Worm (Caenorhabditis elegans) whole organism, young adult: ENCODE results near the gene F28A12.10.
A peak's percentile ranks its signal among the peaks of the same experiment; 100 is the strongest.

Source experiments
- B0336.3 ChIP-seq: fragments of 200-800 bp; sonication (Bioruptor generic); IDR thresholded peaks from 2 replicates; pipeline ENCODE4 v1.3.6; 2022; ENCODE audit warnings: missing genetic modification characterization, missing compliant biosample characterization
- C17E4.6 ChIP-seq: fragments of 200-800 bp; sonication (Bioruptor generic); IDR thresholded peaks from 2 replicates; pipeline ENCODE4 v1.3.6; 2022; ENCODE audit warnings: missing genetic modification reagents, missing genetic modification characterization, missing compliant biosample characterization
- F22D6.2 ChIP-seq: sonication (generic microtip); optimal IDR thresholded peaks from 2 replicates; lab custom pipeline; 2016; ENCODE audit warnings: mild to moderate bottlenecking, missing genetic modification characterization, missing compliant biosample characterization
- Y53G8AR.9 ChIP-seq: fragments of 200-800 bp; sonication (Bioruptor generic); conservative IDR thresholded peaks from 2 replicates; pipeline ENCODE4 v1.3.6; 2022; ENCODE audit warnings: missing genetic modification reagents, missing genetic modification characterization, missing compliant biosample characterization
- Y79H2A.3 ChIP-seq: fragments of 200-800 bp; sonication (Bioruptor generic); conservative IDR thresholded peaks from 2 replicates; pipeline ENCODE4 v1.3.6; 2022; ENCODE audit warnings: missing genetic modification reagents, missing genetic modification characterization, missing compliant biosample characterization
- Y95B8A.8 ChIP-seq: fragments of 200-800 bp; sonication (Bioruptor generic); IDR thresholded peaks from 2 replicates; pipeline ENCODE4 v1.3.6; 2022; ENCODE audit warnings: missing genetic modification reagents, missing genetic modification characterization, missing compliant biosample characterization
- ZK185.1 ChIP-seq: sonication (generic microtip); optimal IDR thresholded peaks from 2 replicates; lab custom pipeline; 2016; ENCODE audit warnings: mild to moderate bottlenecking, missing genetic modification characterization, missing compliant biosample characterization; ENCODE audit not compliant: poor library complexity, severe bottlenecking
- ama-1 ChIP-seq, 3 experiments: fragments of 150-350 bp in 1 of 3; sonication (generic microtip) in 2 of 3; optimal IDR thresholded peaks; 2 replicates each; lab custom pipeline; 2014 to 2018; ENCODE audit warnings: missing biosample characterization in 2 of 3, missing genetic modification characterization in 2 of 3, missing genetic modification reagents in 2 of 3
- atf-7 ChIP-seq: sonication (generic microtip); optimal IDR thresholded peaks from 2 replicates; lab custom pipeline; 2017; ENCODE audit warnings: mild to moderate bottlenecking, missing genetic modification characterization, missing compliant biosample characterization
- athp-1 ChIP-seq: sonication (generic microtip); optimal IDR thresholded peaks from 2 replicates; lab custom pipeline; 2017; ENCODE audit warnings: mild to moderate bottlenecking, missing genetic modification characterization, missing compliant biosample characterization
- attf-3 ChIP-seq: fragments of 200-800 bp; sonication (Bioruptor generic); conservative IDR thresholded peaks from 2 replicates; pipeline ENCODE4 v1.3.6; 2022; ENCODE audit warnings: missing genetic modification reagents, missing genetic modification characterization, missing compliant biosample characterization
- attf-5 ChIP-seq: fragments of 200-800 bp; sonication (Bioruptor generic); optimal IDR thresholded peaks from 2 replicates; lab custom pipeline; 2018; ENCODE audit warnings: mild to moderate bottlenecking, missing genetic modification characterization, missing compliant biosample characterization
- ceh-79 ChIP-seq: sonication (generic microtip); optimal IDR thresholded peaks from 2 replicates; lab custom pipeline; 2017; ENCODE audit warnings: mild to moderate bottlenecking, missing genetic modification characterization, missing compliant biosample characterization
- ceh-91 ChIP-seq: fragments of 200-800 bp; sonication (Bioruptor generic); IDR thresholded peaks from 2 replicates; pipeline ENCODE4 v1.3.6; 2022; ENCODE audit warnings: missing genetic modification reagents, missing genetic modification characterization, missing compliant biosample characterization
- chd-7 ChIP-seq: sonication (generic microtip); optimal IDR thresholded peaks from 2 replicates; lab custom pipeline; 2016; ENCODE audit warnings: mild to moderate bottlenecking, missing genetic modification characterization, moderate library complexity, missing compliant biosample characterization
- dox-1 ChIP-seq: fragments of 200-800 bp; sonication (Bioruptor generic); IDR thresholded peaks from 2 replicates; pipeline ENCODE4 v1.3.6; 2022; ENCODE audit warnings: missing genetic modification reagents, missing genetic modification characterization, missing compliant biosample characterization
- egl-44 ChIP-seq: fragments of 200-800 bp; sonication (Bioruptor generic); IDR thresholded peaks from 2 replicates; pipeline ENCODE4 v1.3.6; 2022; ENCODE audit warnings: missing genetic modification reagents, missing genetic modification characterization, missing compliant biosample characterization
- ets-4 ChIP-seq: fragments of 200-800 bp; sonication (Bioruptor generic); optimal IDR thresholded peaks from 2 replicates; lab custom pipeline; 2018; ENCODE audit warnings: mild to moderate bottlenecking, missing genetic modification characterization, missing compliant biosample characterization
- gei-17 ChIP-seq: fragments of 200-800 bp; sonication (Bioruptor generic); optimal IDR thresholded peaks from 2 replicates; lab custom pipeline; 2018; ENCODE audit warnings: mild to moderate bottlenecking, missing genetic modification characterization, missing compliant biosample characterization
- lag-1 ChIP-seq: fragments of 200-800 bp; sonication (Bioruptor generic); IDR thresholded peaks from 2 replicates; pipeline ENCODE4 v1.3.6; 2022; ENCODE audit warnings: missing genetic modification reagents, missing genetic modification characterization, missing compliant biosample characterization
- let-607 ChIP-seq, 2 experiments: fragments of 200-800 bp in 1 of 2; sonication (Bioruptor generic) in 1 of 2; sonication (generic microtip) in 1 of 2; optimal IDR thresholded peaks; 2 replicates each; lab custom pipeline; 2016 to 2018; ENCODE audit warnings: mild to moderate bottlenecking in 2 of 2, missing compliant biosample characterization in 2 of 2, missing genetic modification characterization in 2 of 2, moderate library complexity in 2 of 2, missing genotype in 1 of 2
- lin-35 ChIP-seq, 3 experiments: fragments of 150-350 bp in 2 of 3; sonication (generic microtip) in 1 of 3; optimal IDR thresholded peaks; 2 replicates each; lab custom pipeline; 2014 to 2018; ENCODE audit warnings: missing biosample characterization in 3 of 3, missing genetic modification characterization in 3 of 3, missing genetic modification reagents in 3 of 3
- lin-40 ChIP-seq: sonication (generic microtip); optimal IDR thresholded peaks from 2 replicates; lab custom pipeline; 2016; ENCODE audit warnings: missing genetic modification characterization, mild to moderate bottlenecking, missing compliant biosample characterization, missing genotype, missing genetic modification reagents
- lsy-27 ChIP-seq: sonication (generic microtip); optimal IDR thresholded peaks from 2 replicates; lab custom pipeline; 2017; ENCODE audit warnings: missing genetic modification characterization, mild to moderate bottlenecking, missing compliant biosample characterization, antibody characterized with exemption, missing genotype, borderline replicate concordance; ENCODE audit not compliant: insufficient read depth
- madf-10 ChIP-seq: sonication (generic microtip); optimal IDR thresholded peaks from 2 replicates; lab custom pipeline; 2016; ENCODE audit warnings: mild to moderate bottlenecking, missing genetic modification characterization, missing compliant biosample characterization
- nhr-80 ChIP-seq: sonication (generic microtip); optimal IDR thresholded peaks from 2 replicates; lab custom pipeline; 2016; ENCODE audit warnings: missing genetic modification characterization, missing compliant biosample characterization
- nhr-90 ChIP-seq: sonication (generic microtip); optimal IDR thresholded peaks from 2 replicates; lab custom pipeline; 2016; ENCODE audit warnings: missing genotype, mild to moderate bottlenecking, missing genetic modification characterization, missing compliant biosample characterization
- pha-4 ChIP-seq: fragments of 150-350 bp; sonication (generic microtip); optimal IDR thresholded peaks from 2 replicates; lab custom pipeline; 2014; ENCODE audit warnings: missing biosample characterization, missing genetic modification reagents, missing genetic modification characterization
- sdz-38 ChIP-seq: sonication (generic microtip); optimal IDR thresholded peaks from 2 replicates; lab custom pipeline; 2016; ENCODE audit warnings: missing genotype, missing genetic modification characterization, missing compliant biosample characterization
- snpc-1.1 ChIP-seq: sonication (generic microtip); optimal IDR thresholded peaks from 2 replicates; lab custom pipeline; 2017; ENCODE audit warnings: missing genetic modification characterization, mild to moderate bottlenecking, missing compliant biosample characterization, antibody characterized with exemption, moderate library complexity, missing genotype, missing genetic modification reagents; ENCODE audit not compliant: insufficient read depth
- snpc-4 ChIP-seq, 5 experiments: fragments of 150-350 bp in 1 of 5; sonication (generic microtip) in 4 of 5; optimal IDR thresholded peaks; 2 replicates each; lab custom pipeline; 2014 to 2018; ENCODE audit warnings: missing genetic modification characterization in 5 of 5, missing biosample characterization in 3 of 5, antibody characterized with exemption in 2 of 5, mild to moderate bottlenecking in 2 of 5, missing compliant biosample characterization in 2 of 5, missing genotype in 2 of 5, moderate library complexity in 2 of 5, missing genetic modification reagents in 1 of 5
- sptf-2 ChIP-seq: fragments of 200-800 bp; sonication (Bioruptor generic); optimal IDR thresholded peaks from 2 replicates; lab custom pipeline; 2018; ENCODE audit warnings: mild to moderate bottlenecking, missing genetic modification characterization, missing compliant biosample characterization
- tbp1 ChIP-seq: fragments of 200-800 bp; sonication (Bioruptor generic); optimal IDR thresholded peaks from 2 replicates; lab custom pipeline; 2018; ENCODE audit warnings: mild to moderate bottlenecking, missing genetic modification characterization, missing compliant biosample characterization
- tbx-9 ChIP-seq: sonication (generic microtip); optimal IDR thresholded peaks from 2 replicates; lab custom pipeline; 2016; ENCODE audit warnings: borderline replicate concordance, missing genetic modification characterization, inconsistent platforms, missing compliant biosample characterization
- tlf-1 ChIP-seq: fragments of 200-800 bp; sonication (Bioruptor generic); optimal IDR thresholded peaks from 2 replicates; lab custom pipeline; 2018; ENCODE audit warnings: mild to moderate bottlenecking, missing genetic modification characterization, missing compliant biosample characterization
- unc-62 ChIP-seq: fragments of 150-350 bp; optimal IDR thresholded peaks from 2 replicates; lab custom pipeline; 2014; ENCODE audit warnings: missing biosample characterization, missing genetic modification reagents, missing genetic modification characterization
- ztf-22 ChIP-seq: fragments of 200-800 bp; sonication (Bioruptor generic); optimal IDR thresholded peaks from 2 replicates; lab custom pipeline; 2018; ENCODE audit warnings: mild to moderate bottlenecking, missing genetic modification characterization, moderate library complexity, missing compliant biosample characterization
- ztf-6 ChIP-seq: fragments of 200-800 bp; sonication (Bioruptor generic); IDR thresholded peaks from 2 replicates; pipeline ENCODE4 v1.3.6; 2022; ENCODE audit warnings: missing genetic modification reagents, missing genetic modification characterization, missing compliant biosample characterization

Gene F28A12.10

DNA sequence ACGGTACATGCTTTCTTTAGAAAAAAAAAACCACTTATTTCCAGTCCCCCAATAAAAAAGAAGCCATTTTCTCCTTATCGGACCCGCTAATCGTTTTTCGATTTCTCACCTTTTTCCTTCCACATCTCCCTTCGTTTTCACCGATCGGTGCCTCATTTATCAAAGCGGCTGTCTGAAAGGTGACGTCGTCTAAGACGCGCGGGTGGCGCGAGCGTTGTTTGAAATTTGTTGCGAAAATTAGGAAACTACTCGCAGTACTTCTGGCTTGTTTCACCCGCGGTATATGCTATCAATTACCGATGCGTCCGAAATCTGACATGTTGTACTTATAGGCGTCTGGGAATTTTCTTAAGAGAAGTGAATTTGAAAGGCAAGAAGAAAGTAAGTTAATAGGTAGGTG is 14.6 kb upstream of the F28A12.10 start:
- TF ChIP-seq ama-1 (optimal IDR thresholded peaks at IDR 0.05; lab: Kevin White, UChicago) (no peak), ama-1 (GFP tag; optimal IDR thresholded peaks at IDR 0.05; lab: Kevin White, UChicago) (no peak), ceh-79 (tag; lab: Kevin White, UChicago) (no peak), gei-17 (no peak), athp-1 (tag; lab: Kevin White, UChicago) (no peak), ets-4 (no peak), snpc-1.1 (tag; lab: Kevin White, UChicago) (no peak), lag-1 (GFP tag; lab: Robert Waterston, UW) (no peak), ztf-6 (no peak), Y79H2A.3 (GFP tag; lab: Robert Waterston, UW) (no peak), tbx-9 (no peak), ztf-22 (GFP tag; lab: Kevin White, UChicago) (no peak)

ce11 chrV:8651007-8651711 is 13.6 kb upstream of the F28A12.10 start:
- TF ChIP-seq tlf-1 (GFP tag; lab: Kevin White, UChicago), result peak; percentile 58
- TF ChIP-seq attf-3 (GFP tag; lab: Robert Waterston, UW), result no peak
- no peak for TF ChIP-seq ZK185.1 (tag; lab: Kevin White, UChicago)
- peak; percentile 76 for TF ChIP-seq nhr-90 (tag; lab: Kevin White, UChicago)
- TF ChIP-seq ceh-91 (GFP tag; lab: Robert Waterston, UW), result no peak
- TF ChIP-seq pha-4 (tag; lab: Kevin White, UChicago), result peak; percentile 59
- peak; percentile 67 for TF ChIP-seq chd-7
- peak; percentile 58 for TF ChIP-seq madf-10 (tag; lab: Kevin White, UChicago)
- no peak for TF ChIP-seq athp-1 (tag; lab: Kevin White, UChicago)
- no peak for TF ChIP-seq Y53G8AR.9
- TF ChIP-seq B0336.3, result peak; percentile 56; the same call in 1 of the 2 replicates
- TF ChIP-seq Y95B8A.8, result no peak
- peak; percentile 56 for TF ChIP-seq lin-40 (tag; lab: Kevin White, UChicago)
- no peak for TF ChIP-seq ama-1 (optimal IDR thresholded peaks at IDR 0.05; lab: Kevin White, UChicago)
- TF ChIP-seq ama-1 (GFP tag; optimal IDR thresholded peaks at IDR 0.05; lab: Kevin White, UChicago), result no peak
- TF ChIP-seq unc-62 (GFP tag; lab: Kevin White, UChicago), result peak; percentile 83
- TF ChIP-seq egl-44 (GFP tag; lab: Robert Waterston, UW), result peak; percentile 60; the same call in 1 of the 2 replicates
- TF ChIP-seq attf-5 (GFP tag; lab: Kevin White, UChicago), result peak; percentile 30
- TF ChIP-seq ztf-22 (GFP tag; lab: Kevin White, UChicago), result peak; percentile 97
- peak; percentile 75 for TF ChIP-seq dox-1
- TF ChIP-seq lin-35 (GFP tag; optimal IDR thresholded peaks at IDR 0.05; lab: Kevin White, UChicago), result no peak
- no peak for TF ChIP-seq lsy-27 (tag; lab: Kevin White, UChicago)
- no peak for TF ChIP-seq snpc-4 (GFP tag; optimal IDR thresholded peaks at IDR 0.05; lab: Kevin White, UChicago)
- TF ChIP-seq snpc-4 (tag; optimal IDR thresholded peaks at IDR 0.05; lab: Kevin White, UChicago), result peak in 2 of 4 experiments; percentile 18 to 29
- TF ChIP-seq atf-7 (tag; lab: Kevin White, UChicago), result peak; percentile 96
- peak; percentile 97 for TF ChIP-seq ets-4
- TF ChIP-seq let-607 (tag; optimal IDR thresholded peaks at IDR 0.05; lab: Kevin White, UChicago), result peak; percentile 68 to 88
- peak; percentile 100 for TF ChIP-seq nhr-80
- TF ChIP-seq sptf-2 (GFP tag; lab: Kevin White, UChicago), result peak; percentile 46
- TF ChIP-seq tbp1 (GFP tag; lab: Kevin White, UChicago), result peak; percentile 47
- TF ChIP-seq F22D6.2 (tag; lab: Kevin White, UChicago), result peak; percentile 52
- TF ChIP-seq sdz-38 (tag; lab: Kevin White, UChicago), result no peak
- TF ChIP-seq C17E4.6 (GFP tag; lab: Robert Waterston, UW), result no peak
